Fruit fly (Drosophila melanogaster): ENCODE data around the gene Glt.
A peak's percentile ranks its signal among the peaks of the same experiment; 100 is the strongest.

DNA sequence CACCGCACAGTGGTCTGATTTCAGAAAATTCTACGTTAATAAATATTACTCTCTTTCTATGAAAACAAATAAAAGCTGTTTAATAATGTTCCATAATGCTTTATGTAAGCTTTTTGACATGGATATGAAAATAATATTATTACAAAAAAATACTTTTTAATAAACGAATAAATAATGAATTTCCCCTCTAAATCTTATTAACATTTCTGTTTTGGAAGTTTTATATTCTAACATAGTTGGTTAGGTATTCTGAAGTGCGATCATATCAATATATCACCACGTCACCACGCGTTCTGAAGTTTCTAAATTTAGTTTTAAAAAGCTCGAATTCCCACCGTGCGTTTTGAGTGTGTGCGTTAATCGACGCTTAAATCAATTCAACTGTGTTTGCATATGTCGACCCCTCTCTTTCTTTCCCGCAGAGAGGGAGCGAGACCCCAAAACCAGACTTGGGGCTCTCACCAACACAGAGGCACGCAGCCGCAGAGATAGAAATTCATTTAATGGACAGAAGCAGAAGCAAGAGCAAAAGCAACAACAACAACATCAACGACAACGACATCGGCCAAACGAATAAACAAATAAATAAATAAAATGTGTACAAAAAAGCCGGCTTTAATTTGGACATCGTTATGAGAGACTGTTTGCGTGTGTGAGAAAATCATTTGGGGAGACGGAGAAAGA lies 18.9 kb downstream of the Glt start:
- TF ChIP-seq CG7045 (GFP tag; optimal IDR thresholded peaks at IDR 0.05) = peak; percentile 84
- no peak for TF ChIP-seq Crg-1 (GFP tag; optimal IDR thresholded peaks at IDR 0.05)
- TF ChIP-seq ovo (GFP tag; optimal IDR thresholded peaks at IDR 0.05) = peak; percentile 45
- TF ChIP-seq CG12768 (GFP tag; optimal IDR thresholded peaks at IDR 0.05) = peak; percentile 60
- peak; percentile 69 for TF ChIP-seq tj (GFP tag; optimal IDR thresholded peaks at IDR 0.05)
- peak; percentile 54 for TF ChIP-seq toe (GFP tag; optimal IDR thresholded peaks at IDR 0.05)
- TF ChIP-seq Clk (GFP tag; optimal IDR thresholded peaks at IDR 0.05) = peak; percentile 37
- TF ChIP-seq CG5204 (GFP tag; optimal IDR thresholded peaks at IDR 0.05) = no peak
- peak; percentile 72 for TF ChIP-seq pad (GFP tag; optimal IDR thresholded peaks at IDR 0.05)
- TF ChIP-seq Hr96 (GFP tag; optimal IDR thresholded peaks at IDR 0.05) = peak; percentile 39
